Worm (Caenorhabditis elegans) whole organism, L1 larva: Measurements from ENCODE around the gene T21D12.12.

Source experiments
- egl-27 ChIP-seq, 2 experiments: fragments of 150-350 bp in 1 of 2; sonication (generic microtip); optimal IDR thresholded peaks; 3 replicates each; lab custom pipeline; 2017 to 2018; ENCODE audit warnings: missing biosample characterization in 2 of 2, missing genetic modification characterization in 2 of 2, missing genetic modification reagents in 2 of 2
- jun-1 ChIP-seq: fragments of 150-350 bp; optimal IDR thresholded peaks from 2 replicates; lab custom pipeline; 2014; ENCODE audit warnings: missing biosample characterization, missing genetic modification reagents, missing genetic modification characterization
- lin-14 ChIP-seq: fragments of 200-800 bp; sonication (Bioruptor generic); optimal IDR thresholded peaks from 2 replicates; lab custom pipeline; 2018; ENCODE audit warnings: mild to moderate bottlenecking, missing genetic modification characterization, moderate library complexity, missing compliant biosample characterization
- lin-39 ChIP-seq: fragments of 150-350 bp; optimal IDR thresholded peaks from 2 replicates; lab custom pipeline; 2014; ENCODE audit warnings: missing biosample characterization, missing genetic modification reagents, missing genetic modification characterization

DNA sequence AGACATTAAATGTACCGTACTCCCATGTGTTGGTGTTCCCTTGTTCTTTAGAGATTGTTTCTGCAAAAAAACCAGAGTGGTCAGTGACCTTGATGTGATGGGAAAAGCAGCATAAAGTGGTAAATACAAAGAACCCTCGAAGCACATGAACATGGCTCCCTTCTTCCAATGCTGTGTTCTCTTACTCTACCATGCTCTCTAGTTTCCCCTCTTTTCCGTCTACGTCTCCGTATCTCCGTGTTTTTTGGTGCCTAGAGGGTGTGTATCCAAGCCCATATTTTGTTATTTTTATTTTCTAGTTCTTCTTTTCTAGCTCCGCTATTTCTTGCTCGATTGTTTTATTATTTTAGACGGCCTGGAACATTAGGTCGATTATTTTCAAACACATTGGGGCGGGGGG, 40.3 kb downstream of the T21D12.12 start:
- TF ChIP-seq egl-27 (tag; optimal IDR thresholded peaks at IDR 0.05; lab: Kevin White, UChicago) = no peak
- peak; percentile 72 for TF ChIP-seq lin-14 (GFP tag; lab: Kevin White, UChicago)
- no peak for TF ChIP-seq lin-39 (tag; lab: Kevin White, UChicago)
- no peak for TF ChIP-seq jun-1 (tag; lab: Kevin White, UChicago)
